Fruit fly (Drosophila melanogaster) whole organism, embryonic: ENCODE data around the gene CG13962.

Experiments
- Abd-B ChIP-seq: fragments of 200-800 bp; sonication (Bioruptor generic); optimal IDR thresholded peaks from 2 replicates; lab custom pipeline; 2018; ENCODE audit warnings: missing biosample characterization, mild to moderate bottlenecking, missing genetic modification characterization, moderate library complexity
- B-H2 ChIP-seq: fragments of 200-800 bp; sonication (Bioruptor generic); optimal IDR thresholded peaks from 2 replicates; lab custom pipeline; 2018; ENCODE audit warnings: missing biosample characterization, mild to moderate bottlenecking, missing genetic modification characterization
- Blimp-1 ChIP-seq: fragments of 200-800 bp; sonication (Bioruptor generic); optimal IDR thresholded peaks from 3 replicates; lab custom pipeline; 2018; ENCODE audit warnings: missing biosample characterization, missing genetic modification characterization, mild to moderate bottlenecking, moderate library complexity, missing genetic modification reagents
- CG10147 ChIP-seq: fragments of 200-800 bp; sonication (Bioruptor generic); optimal IDR thresholded peaks from 2 replicates; lab custom pipeline; 2019; ENCODE audit warnings: missing biosample characterization, mild to moderate bottlenecking, missing genetic modification characterization, moderate library complexity
- CG11504 ChIP-seq: fragments of 200-800 bp; sonication (Bioruptor generic); optimal IDR thresholded peaks from 3 replicates; lab custom pipeline; 2019; ENCODE audit warnings: missing biosample characterization, mild to moderate bottlenecking, missing genetic modification characterization, moderate library complexity
- CG12219 ChIP-seq: fragments of 200-800 bp; sonication (Bioruptor generic); optimal IDR thresholded peaks from 3 replicates; lab custom pipeline; 2018; ENCODE audit warnings: missing biosample characterization, mild to moderate bottlenecking, missing genetic modification characterization
- CG12659 ChIP-seq: fragments of 200-800 bp; sonication (Bioruptor generic); optimal IDR thresholded peaks from 3 replicates; lab custom pipeline; 2017; ENCODE audit warnings: mild to moderate bottlenecking, missing biosample characterization, missing genetic modification reagents, missing genetic modification characterization
- CG14667 ChIP-seq: fragments of 200-800 bp; sonication (Bioruptor generic); IDR thresholded peaks from 2 replicates; pipeline ENCODE4 v1.3.6; 2022; ENCODE audit warnings: missing biosample characterization, missing genetic modification characterization
- CG14710 ChIP-seq: fragments of 200-800 bp; sonication (Bioruptor generic); optimal IDR thresholded peaks from 3 replicates; lab custom pipeline; 2019; ENCODE audit warnings: missing biosample characterization, mild to moderate bottlenecking, missing genetic modification characterization, moderate library complexity
- CG17328 ChIP-seq: fragments of 200-800 bp; sonication (Bioruptor generic); IDR thresholded peaks from 2 replicates; pipeline ENCODE4 v1.3.6; 2022; ENCODE audit warnings: missing biosample characterization, missing genetic modification characterization
- CG18599 ChIP-seq: fragments of 200-800 bp; sonication (Bioruptor generic); optimal IDR thresholded peaks from 3 replicates; lab custom pipeline; 2017; ENCODE audit warnings: missing biosample characterization, missing genetic modification characterization, mild to moderate bottlenecking, moderate library complexity, missing genetic modification reagents
- CG2116 ChIP-seq: fragments of 200-800 bp; sonication (Bioruptor generic); optimal IDR thresholded peaks from 3 replicates; lab custom pipeline; 2018; ENCODE audit warnings: missing biosample characterization, mild to moderate bottlenecking, missing genetic modification characterization
- CG33557 ChIP-seq: fragments of 200-800 bp; sonication (Bioruptor generic); optimal IDR thresholded peaks from 2 replicates; lab custom pipeline; 2019; ENCODE audit warnings: missing biosample characterization, mild to moderate bottlenecking, missing genetic modification characterization, moderate library complexity
- CG42726 ChIP-seq: fragments of 200-800 bp; sonication (Bioruptor generic); IDR thresholded peaks from 2 replicates; pipeline ENCODE4 v1.3.6; 2022; ENCODE audit warnings: missing biosample characterization, missing genetic modification characterization; ENCODE audit not compliant: partially characterized antibody
- CG4282 ChIP-seq: fragments of 200-800 bp; sonication (Bioruptor generic); optimal IDR thresholded peaks from 2 replicates; lab custom pipeline; 2016; ENCODE audit warnings: missing biosample characterization, missing genetic modification characterization
- CG4707 ChIP-seq: fragments of 200-800 bp; sonication (Bioruptor generic); optimal IDR thresholded peaks from 2 replicates; lab custom pipeline; 2018; ENCODE audit warnings: missing biosample characterization, mild to moderate bottlenecking, missing genetic modification characterization, moderate library complexity
- CG8089 ChIP-seq: fragments of 200-800 bp; sonication (Bioruptor generic); optimal IDR thresholded peaks from 3 replicates; lab custom pipeline; 2016; ENCODE audit warnings: missing biosample characterization, missing genetic modification characterization
- CG8281 ChIP-seq: fragments of 200-800 bp; sonication (Bioruptor generic); optimal IDR thresholded peaks from 2 replicates; lab custom pipeline; 2018; ENCODE audit warnings: missing biosample characterization, mild to moderate bottlenecking, missing genetic modification characterization, moderate library complexity
- CG8388 ChIP-seq: fragments of 200-800 bp; sonication (Bioruptor generic); optimal IDR thresholded peaks from 2 replicates; lab custom pipeline; 2019; ENCODE audit warnings: missing biosample characterization, mild to moderate bottlenecking, missing genetic modification characterization, moderate library complexity
- CG9609 ChIP-seq: fragments of 200-800 bp; sonication (Bioruptor generic); optimal IDR thresholded peaks from 3 replicates; lab custom pipeline; 2016; ENCODE audit warnings: missing biosample characterization, missing genetic modification characterization
- CkIIα-i1 ChIP-seq: fragments of 200-800 bp; sonication (Bioruptor generic); IDR thresholded peaks from 2 replicates; pipeline ENCODE4 v1.3.6; 2022; ENCODE audit warnings: missing biosample characterization, missing genetic modification characterization
- HLH54F ChIP-seq: fragments of 200-800 bp; sonication (Bioruptor generic); optimal IDR thresholded peaks from 3 replicates; lab custom pipeline; 2016; ENCODE audit warnings: missing biosample characterization, missing genetic modification characterization
- Lhr ChIP-seq: fragments of 200-800 bp; sonication (Bioruptor generic); optimal IDR thresholded peaks from 3 replicates; lab custom pipeline; 2017; ENCODE audit warnings: mild to moderate bottlenecking, missing biosample characterization, missing genetic modification reagents, missing genetic modification characterization
- Lpt ChIP-seq: fragments of >200 bp; optimal IDR thresholded peaks from 2 replicates; lab custom pipeline; 2018; ENCODE audit warnings: missing biosample characterization, missing genetic modification characterization
- Ravus ChIP-seq: fragments of 200-800 bp; sonication (Bioruptor generic); IDR thresholded peaks from 2 replicates; pipeline ENCODE4 v1.3.6; 2022; ENCODE audit warnings: missing biosample characterization, missing genetic modification characterization
- Scr ChIP-seq: fragments of 200-800 bp; sonication (Bioruptor generic); IDR thresholded peaks from 2 replicates; pipeline ENCODE4 v1.3.6; 2022; ENCODE audit warnings: missing biosample characterization, missing genetic modification characterization; ENCODE audit not compliant: partially characterized antibody
- Six4 ChIP-seq: fragments of 200-800 bp; sonication (Bioruptor generic); optimal IDR thresholded peaks from 2 replicates; lab custom pipeline; 2016; ENCODE audit warnings: missing biosample characterization, missing genetic modification characterization
- Vsx1 ChIP-seq: fragments of 200-800 bp; sonication (Bioruptor generic); optimal IDR thresholded peaks from 2 replicates; lab custom pipeline; 2017; ENCODE audit warnings: missing biosample characterization, mild to moderate bottlenecking, missing genetic modification characterization, missing genetic modification reagents
- bigmax ChIP-seq: fragments of 200-800 bp; sonication (Bioruptor generic); optimal IDR thresholded peaks from 2 replicates; lab custom pipeline; 2018; ENCODE audit warnings: missing biosample characterization, mild to moderate bottlenecking, missing genetic modification characterization
- cg ChIP-seq: fragments of 200-800 bp; sonication (Bioruptor generic); optimal IDR thresholded peaks from 3 replicates; lab custom pipeline; 2019; ENCODE audit warnings: missing biosample characterization, mild to moderate bottlenecking, missing genetic modification characterization, moderate library complexity
- ci ChIP-seq: fragments of 200-800 bp; sonication (Bioruptor generic); IDR thresholded peaks from 3 replicates; pipeline ENCODE4 v1.3.6; 2022; ENCODE audit warnings: missing biosample characterization, missing genetic modification characterization
- danr ChIP-seq: fragments of 200-800 bp; sonication (Bioruptor generic); IDR thresholded peaks from 2 replicates; pipeline ENCODE4 v1.3.6; 2022; ENCODE audit warnings: missing biosample characterization, missing genetic modification characterization
- grn ChIP-seq: fragments of 200-800 bp; sonication (Bioruptor generic); optimal IDR thresholded peaks from 3 replicates; lab custom pipeline; 2017; ENCODE audit warnings: missing biosample characterization, missing genetic modification characterization
- gt ChIP-seq: fragments of 200-800 bp; sonication (Bioruptor generic); IDR thresholded peaks from 2 replicates; pipeline ENCODE4 v1.3.6; 2022; ENCODE audit warnings: missing biosample characterization, missing genetic modification characterization
- hb ChIP-seq: fragments of 200-800 bp; sonication (Bioruptor generic); IDR thresholded peaks from 3 replicates; pipeline ENCODE4 v1.3.6; 2022; ENCODE audit warnings: missing biosample characterization, missing genetic modification characterization; ENCODE audit not compliant: partially characterized antibody
- hkb ChIP-seq, 2 experiments: fragments of 200-800 bp in 1 of 2; fragments of >200 bp in 1 of 2; sonication (Bioruptor generic) in 1 of 2; IDR thresholded peaks in 1 of 2; optimal IDR thresholded peaks in 1 of 2; 2 replicates each; pipeline versions ENCODE4 v1.3.6 to Lab custom; 2017 to 2022; ENCODE audit warnings: missing biosample characterization in 1 of 2, missing genetic modification characterization in 1 of 2
- kay ChIP-seq: fragments of 200-800 bp; sonication (Bioruptor generic); optimal IDR thresholded peaks from 2 replicates; lab custom pipeline; 2016; ENCODE audit warnings: missing biosample characterization, missing genetic modification characterization
- klu ChIP-seq: fragments of 200-800 bp; sonication (Bioruptor generic); IDR thresholded peaks from 2 replicates; pipeline ENCODE4 v1.3.6; 2022; ENCODE audit warnings: missing biosample characterization, missing genetic modification characterization
- kni ChIP-seq: fragments of 200-800 bp; sonication (Bioruptor generic); optimal IDR thresholded peaks from 3 replicates; lab custom pipeline; 2017; ENCODE audit warnings: mild to moderate bottlenecking, missing biosample characterization, missing genetic modification reagents, missing genetic modification characterization
- maf-S ChIP-seq: fragments of 200-800 bp; sonication (Bioruptor generic); optimal IDR thresholded peaks from 2 replicates; lab custom pipeline; 2016; ENCODE audit warnings: missing biosample characterization, missing genetic modification characterization
- odd ChIP-seq: fragments of 200-800 bp; sonication (Bioruptor generic); optimal IDR thresholded peaks from 2 replicates; lab custom pipeline; 2017; ENCODE audit warnings: missing biosample characterization, mild to moderate bottlenecking, missing genetic modification characterization
- peb ChIP-seq: fragments of 200-800 bp; sonication (Bioruptor generic); IDR thresholded peaks from 2 replicates; pipeline ENCODE4 v1.3.6; 2022; ENCODE audit warnings: missing biosample characterization, missing genetic modification characterization
- pho ChIP-seq: fragments of 200-800 bp; sonication (Bioruptor generic); optimal IDR thresholded peaks from 2 replicates; lab custom pipeline; 2016; ENCODE audit warnings: missing biosample characterization, missing genetic modification characterization
- tap ChIP-seq: fragments of 200-800 bp; optimal IDR thresholded peaks from 3 replicates; lab custom pipeline; 2019; ENCODE audit warnings: missing biosample characterization, mild to moderate bottlenecking, missing genetic modification characterization, moderate library complexity
- twi ChIP-seq: fragments of 200-800 bp; optimal IDR thresholded peaks from 2 replicates; lab custom pipeline; 2019; ENCODE audit warnings: missing biosample characterization, mild to moderate bottlenecking, missing genetic modification characterization, moderate library complexity
- usp ChIP-seq: fragments of >200 bp; optimal IDR thresholded peaks from 2 replicates; lab custom pipeline; 2017; ENCODE audit warnings: missing biosample characterization, missing genetic modification characterization
- wor ChIP-seq: fragments of 200-800 bp; sonication (Bioruptor generic); IDR thresholded peaks from 2 replicates; pipeline ENCODE4 v1.3.6; 2022; ENCODE audit warnings: missing biosample characterization, missing genetic modification characterization
- zfh2 ChIP-seq: fragments of 200-800 bp; sonication (Bioruptor generic); optimal IDR thresholded peaks from 2 replicates; lab custom pipeline; 2016; ENCODE audit warnings: missing biosample characterization, missing genetic modification characterization

CG13962 gene

dm6 chr2L:19791321-19792281 lies 22.7 kb downstream of the CG13962 start, which contains the start of the genes CdGAPr and CG10466 (continued):
- TF ChIP-seq hkb (optimal IDR thresholded peaks at IDR 0.05; lab: Kevin White, UChicago) (no peak), hkb (GFP tag; IDR thresholded peaks at IDR 0.05; lab: Robert Waterston, UW) (peak; percentile 44; the same call in 1 of the 2 replicates), HLH54F (GFP tag; lab: Kevin White, UChicago) (no peak), twi (no peak), grn (no peak), CG4282 (GFP tag; lab: Kevin White, UChicago) (no peak), kay (GFP tag; lab: Kevin White, UChicago) (no peak), wor (no peak), CG8281 (no peak), peb (GFP tag; lab: Robert Waterston, UW) (no peak), CG11504 (peak; percentile 58), pho (no peak), CG10147 (GFP tag; lab: Kevin White, UChicago) (no peak), CG9609 (GFP tag; lab: Kevin White, UChicago) (no peak), Vsx1 (GFP tag; lab: Kevin White, UChicago) (peak; percentile 13), zfh2 (no peak), CG2116 (GFP tag; lab: Kevin White, UChicago) (peak; percentile 52), CG14667 (no peak), Ravus (GFP tag; lab: Robert Waterston, UW) (no peak), CkIIα-i1 (GFP tag; lab: Robert Waterston, UW) (no peak), danr (GFP tag; lab: Robert Waterston, UW) (no peak), kni (GFP tag; lab: Kevin White, UChicago) (no peak), Lhr (GFP tag; lab: Kevin White, UChicago) (peak; percentile 88), CG4707 (no peak), CG12659 (peak; percentile 85), tap (tag; lab: Kevin White, UChicago) (no peak), usp (GFP tag; lab: Kevin White, UChicago) (no peak), CG8089 (GFP tag; lab: Kevin White, UChicago) (no peak), klu (GFP tag; lab: Robert Waterston, UW) (no peak), Blimp-1 (peak; percentile 24), odd (GFP tag; lab: Kevin White, UChicago) (peak; percentile 54), CG42726 (GFP tag; lab: Robert Waterston, UW) (peak; percentile 66; the same call in 1 of the 2 replicates), CG12219 (GFP tag; lab: Kevin White, UChicago) (no peak), cg (GFP tag; lab: Kevin White, UChicago) (peak; percentile 71), Scr (GFP tag; lab: Robert Waterston, UW) (peak; percentile 28; the same call in 1 of the 2 replicates), bigmax (GFP tag; lab: Kevin White, UChicago) (no peak), CG18599 (GFP tag; lab: Kevin White, UChicago) (no peak), hb (no peak), CG14710 (tag; lab: Kevin White, UChicago) (peak; percentile 71), ci (GFP tag; lab: Robert Waterston, UW) (no peak), CG33557 (GFP tag; lab: Kevin White, UChicago) (no peak), CG8388 (GFP tag; lab: Kevin White, UChicago) (peak; percentile 18), B-H2 (no peak), Six4 (no peak), Lpt (GFP tag; lab: Kevin White, UChicago) (no peak), CG17328 (GFP tag; lab: Robert Waterston, UW) (no peak), maf-S (GFP tag; lab: Kevin White, UChicago) (no peak), gt (GFP tag; lab: Robert Waterston, UW) (no peak), Abd-B (peak; percentile 69)
